Worm (Caenorhabditis elegans) whole organism, L1 larva: ENCODE results near the gene bnc-1.

Source experiments
- C16A3.4 ChIP-seq: fragments of 150-350 bp; optimal IDR thresholded peaks from 2 replicates; lab custom pipeline; 2014; ENCODE audit warnings: missing biosample characterization, missing genetic modification characterization
- C34B4.2 ChIP-seq: sonication (generic microtip); optimal IDR thresholded peaks from 2 replicates; lab custom pipeline; 2017; ENCODE audit warnings: mild to moderate bottlenecking, missing genetic modification characterization, missing compliant biosample characterization
- aha-1 ChIP-seq: fragments of 150-350 bp; optimal IDR thresholded peaks from 2 replicates; lab custom pipeline; 2014; ENCODE audit warnings: missing biosample characterization, missing genetic modification characterization
- alr-1 ChIP-seq: fragments of 200-800 bp; sonication (Bioruptor generic); optimal IDR thresholded peaks from 2 replicates; lab custom pipeline; 2018; ENCODE audit warnings: borderline replicate concordance, mild to moderate bottlenecking, missing genetic modification characterization, missing compliant biosample characterization
- blmp-1 ChIP-seq: fragments of 150-350 bp; optimal IDR thresholded peaks from 2 replicates; lab custom pipeline; 2014; ENCODE audit warnings: missing biosample characterization, missing genetic modification characterization
- ceh-82 ChIP-seq, 3 experiments: fragments of 150-350 bp in 1 of 3; sonication (generic microtip) in 2 of 3; optimal IDR thresholded peaks; 2 replicates each; lab custom pipeline; 2014 to 2017; ENCODE audit warnings: missing biosample characterization in 3 of 3, missing genetic modification characterization in 3 of 3
- ceh-90 ChIP-seq: sonication (generic microtip); optimal IDR thresholded peaks from 2 replicates; lab custom pipeline; 2016; ENCODE audit warnings: missing genetic modification characterization, missing compliant biosample characterization
- dpl-1 ChIP-seq, 3 experiments: fragments of 150-350 bp in 2 of 3; sonication (generic microtip) in 1 of 3; optimal IDR thresholded peaks; 2 replicates each; lab custom pipeline; 2014 to 2017; ENCODE audit warnings: missing biosample characterization in 3 of 3, missing genetic modification characterization in 3 of 3, missing genetic modification reagents in 3 of 3
- efl-1 ChIP-seq, 4 experiments: fragments of 150-350 bp; optimal IDR thresholded peaks in 3 of 4; peaks in 1 of 4; 1 replicate in 1 of 4; 2 replicates in 3 of 4; lab custom pipeline; 2014; ENCODE audit warnings: missing biosample characterization in 2 of 4, missing genetic modification characterization in 2 of 4, missing genetic modification reagents in 2 of 4
- egl-13 ChIP-seq: sonication (generic microtip); optimal IDR thresholded peaks from 2 replicates; lab custom pipeline; 2016; ENCODE audit warnings: missing genotype, missing genetic modification reagents, missing genetic modification characterization, missing compliant biosample characterization
- egl-27 ChIP-seq, 2 experiments: fragments of 150-350 bp in 1 of 2; sonication (generic microtip); optimal IDR thresholded peaks; 3 replicates each; lab custom pipeline; 2017 to 2018; ENCODE audit warnings: missing biosample characterization in 2 of 2, missing genetic modification characterization in 2 of 2, missing genetic modification reagents in 2 of 2
- ets-5 ChIP-seq: fragments of 200-800 bp; sonication (Bioruptor generic); IDR thresholded peaks from 2 replicates; pipeline ENCODE4 v1.3.6; 2022; ENCODE audit warnings: missing genetic modification characterization, missing compliant biosample characterization
- fkh-8 ChIP-seq: sonication (generic microtip); optimal IDR thresholded peaks from 2 replicates; lab custom pipeline; 2016; ENCODE audit warnings: mild to moderate bottlenecking, missing genetic modification characterization, missing compliant biosample characterization
- hpl-2 ChIP-seq: fragments of 150-350 bp; optimal IDR thresholded peaks from 2 replicates; lab custom pipeline; 2014; ENCODE audit warnings: missing biosample characterization, missing genetic modification reagents, missing genetic modification characterization
- irx-1 ChIP-seq: sonication (generic microtip); optimal IDR thresholded peaks from 2 replicates; lab custom pipeline; 2016; ENCODE audit warnings: missing genetic modification characterization, missing compliant biosample characterization
- lin-14 ChIP-seq: fragments of 200-800 bp; sonication (Bioruptor generic); optimal IDR thresholded peaks from 2 replicates; lab custom pipeline; 2018; ENCODE audit warnings: mild to moderate bottlenecking, missing genetic modification characterization, moderate library complexity, missing compliant biosample characterization
- lin-35 ChIP-seq, 2 experiments: fragments of 150-350 bp; optimal IDR thresholded peaks; 2 replicates each; lab custom pipeline; 2014; ENCODE audit warnings: missing biosample characterization in 2 of 2, missing genetic modification characterization in 2 of 2, missing genetic modification reagents in 2 of 2
- lsy-2 ChIP-seq, 2 experiments: fragments of 150-350 bp; optimal IDR thresholded peaks; 2 replicates each; lab custom pipeline; 2014; ENCODE audit warnings: missing biosample characterization in 2 of 2, missing genetic modification characterization in 2 of 2
- mab-9 ChIP-seq: fragments of 200-800 bp; sonication (Bioruptor generic); IDR thresholded peaks from 2 replicates; pipeline ENCODE4 v1.3.6; 2022; ENCODE audit warnings: missing genetic modification reagents, missing genetic modification characterization, missing compliant biosample characterization
- mdl-1 ChIP-seq, 2 experiments: fragments of 150-350 bp; optimal IDR thresholded peaks; 2 replicates each; lab custom pipeline; 2014 to 2017; ENCODE audit warnings: missing biosample characterization in 2 of 2, missing genetic modification characterization in 2 of 2, inconsistent platforms in 1 of 2
- mef-2 ChIP-seq: fragments of 150-350 bp; optimal IDR thresholded peaks from 2 replicates; lab custom pipeline; 2014; ENCODE audit warnings: missing biosample characterization, missing genetic modification characterization
- mep-1 ChIP-seq: fragments of 150-350 bp; optimal IDR thresholded peaks from 2 replicates; lab custom pipeline; 2014; ENCODE audit warnings: missing biosample characterization, missing genetic modification characterization
- nhr-11 ChIP-seq: fragments of 150-350 bp; optimal IDR thresholded peaks from 2 replicates; lab custom pipeline; 2014; ENCODE audit warnings: missing biosample characterization, missing genetic modification characterization
- nhr-12 ChIP-seq: sonication (generic microtip); optimal IDR thresholded peaks from 2 replicates; lab custom pipeline; 2017; ENCODE audit warnings: missing biosample characterization, missing genetic modification characterization
- nhr-19 ChIP-seq: fragments of 200-800 bp; sonication (Bioruptor generic); conservative IDR thresholded peaks from 2 replicates; pipeline ENCODE4 v1.3.6; 2022; ENCODE audit warnings: missing genetic modification characterization, missing compliant biosample characterization
- nhr-28 ChIP-seq: fragments of 150-350 bp; optimal IDR thresholded peaks from 2 replicates; lab custom pipeline; 2014; ENCODE audit warnings: missing biosample characterization, missing genetic modification characterization
- nhr-71 ChIP-seq: sonication (generic microtip); optimal IDR thresholded peaks from 2 replicates; lab custom pipeline; 2016; ENCODE audit warnings: mild to moderate bottlenecking, missing genetic modification characterization, moderate library complexity, missing compliant biosample characterization
- nhr-84 ChIP-seq: sonication (generic microtip); optimal IDR thresholded peaks from 2 replicates; lab custom pipeline; 2017; ENCODE audit warnings: missing biosample characterization, missing genetic modification characterization
- nhr-85 ChIP-seq: sonication (generic microtip); peaks from one replicate; lab custom pipeline; 2016; ENCODE audit warnings: missing genetic modification characterization, inconsistent platforms, missing compliant biosample characterization
- pag-3 ChIP-seq: sonication (generic microtip); optimal IDR thresholded peaks from 2 replicates; lab custom pipeline; 2017; ENCODE audit warnings: missing genetic modification characterization, mild to moderate bottlenecking, missing compliant biosample characterization, antibody characterized with exemption, borderline replicate concordance; ENCODE audit not compliant: insufficient read depth
- pax-3 ChIP-seq: fragments of 200-800 bp; sonication (Bioruptor generic); optimal IDR thresholded peaks from 2 replicates; lab custom pipeline; 2018; ENCODE audit warnings: mild to moderate bottlenecking, missing genetic modification characterization, moderate library complexity, missing compliant biosample characterization
- skn-1 ChIP-seq: fragments of 150-350 bp; optimal IDR thresholded peaks from 2 replicates; lab custom pipeline; 2014; ENCODE audit warnings: missing biosample characterization, missing genetic modification characterization
- snu-23 ChIP-seq: sonication (generic microtip); optimal IDR thresholded peaks from 2 replicates; lab custom pipeline; 2016; ENCODE audit warnings: missing genetic modification characterization, missing compliant biosample characterization
- sup-37 ChIP-seq: fragments of 200-800 bp; sonication (Bioruptor generic); optimal IDR thresholded peaks from 2 replicates; lab custom pipeline; 2018; ENCODE audit warnings: mild to moderate bottlenecking, missing genetic modification characterization, missing compliant biosample characterization
- tlp-1 ChIP-seq: fragments of 150-350 bp; optimal IDR thresholded peaks from 2 replicates; lab custom pipeline; 2014; ENCODE audit warnings: missing biosample characterization, missing genetic modification characterization
- zip-4 ChIP-seq: fragments of 200-800 bp; sonication (Bioruptor generic); optimal IDR thresholded peaks from 2 replicates; lab custom pipeline; 2018; ENCODE audit warnings: mild to moderate bottlenecking, missing genetic modification characterization, moderate library complexity, missing compliant biosample characterization

The bnc-1 gene

DNA sequence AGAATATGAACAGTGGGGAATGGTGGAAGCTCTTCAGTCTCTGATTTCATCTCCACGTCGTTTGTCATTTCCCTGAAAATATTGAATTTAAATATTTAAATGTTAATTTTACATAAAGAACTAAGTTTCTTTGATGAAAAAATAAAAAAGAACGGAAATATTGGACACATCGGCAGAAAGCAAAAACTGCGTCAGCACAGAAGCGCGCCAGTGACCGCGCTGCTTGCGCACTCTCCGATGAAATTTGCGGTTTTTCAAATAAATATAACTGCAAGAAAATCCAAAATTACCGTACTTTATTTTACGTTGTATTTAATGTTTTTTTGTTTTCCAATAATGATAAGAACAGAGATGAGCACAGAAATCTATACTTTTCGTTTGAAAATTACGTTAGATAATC is 14.7 kb upstream of the bnc-1 start, which contains the start of the genes srpa-68 and srh-16 (continued):
- TF ChIP-seq pag-3 (tag; lab: Kevin White, UChicago) (no peak), egl-27 (tag; optimal IDR thresholded peaks at IDR 0.05; lab: Kevin White, UChicago) (no peak), irx-1 (tag; lab: Kevin White, UChicago) (peak; percentile 90), lin-14 (GFP tag; lab: Kevin White, UChicago) (peak; percentile 89), hpl-2 (GFP tag; lab: Kevin White, UChicago) (peak; percentile 52), pax-3 (tag; lab: Kevin White, UChicago) (peak; percentile 91)

DNA sequence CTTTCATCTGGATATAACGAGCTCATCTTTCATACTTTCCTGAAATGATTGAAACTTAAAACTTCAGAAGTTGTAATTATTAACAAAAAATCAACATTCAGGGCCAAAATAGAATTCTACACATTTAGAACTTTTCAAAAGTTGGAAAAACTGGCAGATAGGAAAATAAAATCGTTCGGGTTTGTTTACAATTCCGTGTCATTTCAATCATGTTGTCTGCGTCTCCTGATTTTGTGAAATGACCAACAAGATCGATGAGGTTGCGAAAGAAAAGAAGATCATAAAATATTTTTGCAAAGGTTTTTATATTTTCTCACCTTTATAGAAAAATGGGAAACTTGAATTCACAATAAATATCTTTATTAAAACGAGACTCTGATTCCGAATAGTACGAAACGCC is 11.7 kb upstream of the bnc-1 start, which contains the start of gene rskd-1:
Gene rskd-1 (minus strand): TSS at position 39 of the 400 bp plus-strand sequence.
- peak; percentile 39 for TF ChIP-seq C16A3.4 (tag; lab: Kevin White, UChicago)
- no peak for TF ChIP-seq nhr-19 (GFP tag; lab: Robert Waterston, UW)
- TF ChIP-seq lin-35 (GFP tag; optimal IDR thresholded peaks at IDR 0.05; lab: Kevin White, UChicago), result peak in 1 of 2 experiments; percentile 14
- peak; percentile 53 for TF ChIP-seq lin-14 (GFP tag; lab: Kevin White, UChicago)
- TF ChIP-seq mab-9 (GFP tag; lab: Robert Waterston, UW), result no peak
- peak; percentile 6 for TF ChIP-seq skn-1 (tag; lab: Kevin White, UChicago)
- TF ChIP-seq blmp-1 (tag; lab: Kevin White, UChicago), result peak; percentile 36
- TF ChIP-seq zip-4 (GFP tag; lab: Kevin White, UChicago), result no peak
- peak; percentile 29 for TF ChIP-seq snu-23
- no peak for TF ChIP-seq mef-2 (tag; lab: Kevin White, UChicago)
- TF ChIP-seq lsy-2 (tag; optimal IDR thresholded peaks at IDR 0.05; lab: Kevin White, UChicago), result peak in 1 of 2 experiments; percentile 35
- TF ChIP-seq mep-1 (tag; lab: Kevin White, UChicago), result peak; percentile 47
- peak in 2 of 3 experiments; percentile 13 to 28 for TF ChIP-seq dpl-1 (GFP tag; optimal IDR thresholded peaks at IDR 0.05; lab: Kevin White, UChicago)
- TF ChIP-seq efl-1 (optimal IDR thresholded peaks at IDR 0.05; lab: Kevin White, UChicago), result peak in 1 of 2 experiments; percentile 31
- peak; percentile 24 to 76 for TF ChIP-seq efl-1 (GFP tag; optimal IDR thresholded peaks at IDR 0.05 in 1 of 2; lab: Kevin White, UChicago)
- peak; percentile 6 for TF ChIP-seq nhr-71 (tag; lab: Kevin White, UChicago)

DNA sequence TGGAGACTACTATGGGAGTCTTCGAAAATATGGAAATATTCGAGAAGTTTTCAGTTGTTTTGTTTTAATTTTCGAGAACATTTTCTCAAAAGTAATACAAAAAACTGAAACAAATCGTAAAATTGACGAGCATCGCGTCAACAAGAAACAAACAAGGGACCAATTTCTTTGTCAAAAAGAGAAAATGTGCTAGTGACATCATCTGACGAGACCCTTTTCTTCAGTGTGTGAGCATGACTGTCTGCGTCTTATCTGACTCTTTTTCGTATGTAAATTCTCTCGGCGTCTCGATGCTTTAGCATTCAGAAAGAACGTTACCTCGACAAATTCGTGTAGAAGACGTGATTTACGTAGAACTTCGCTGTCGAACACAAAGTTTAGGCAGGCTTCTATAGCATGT is 10.8 kb upstream of the bnc-1 start:
- peak; percentile 67 for TF ChIP-seq lin-14 (GFP tag; lab: Kevin White, UChicago)
- TF ChIP-seq ceh-82 (tag; optimal IDR thresholded peaks at IDR 0.05; lab: Kevin White, UChicago), result peak in 1 of 3 experiments; percentile 13
- TF ChIP-seq C34B4.2 (tag; lab: Kevin White, UChicago), result no peak
- no peak for TF ChIP-seq nhr-85 (tag; lab: Kevin White, UChicago)
- no peak for TF ChIP-seq mdl-1 (tag; optimal IDR thresholded peaks at IDR 0.05; lab: Kevin White, UChicago)
- TF ChIP-seq tlp-1, result no peak
- TF ChIP-seq lin-35 (GFP tag; optimal IDR thresholded peaks at IDR 0.05; lab: Kevin White, UChicago), result peak in 1 of 2 experiments; percentile 2
- TF ChIP-seq nhr-12 (tag; lab: Kevin White, UChicago), result no peak
- no peak for TF ChIP-seq nhr-28
- no peak for TF ChIP-seq ets-5 (GFP tag; lab: Robert Waterston, UW)
- TF ChIP-seq nhr-84 (tag; lab: Kevin White, UChicago), result no peak
- no peak for TF ChIP-seq alr-1 (tag; lab: Kevin White, UChicago)
- TF ChIP-seq fkh-8 (tag; lab: Kevin White, UChicago), result no peak
- TF ChIP-seq egl-13 (tag; lab: Kevin White, UChicago), result no peak
- TF ChIP-seq lsy-2 (tag; optimal IDR thresholded peaks at IDR 0.05; lab: Kevin White, UChicago), result peak in 1 of 2 experiments; percentile 34
- TF ChIP-seq ceh-90 (tag; lab: Kevin White, UChicago), result no peak
- no peak for TF ChIP-seq efl-1 (optimal IDR thresholded peaks at IDR 0.05; lab: Kevin White, UChicago)
- TF ChIP-seq efl-1 (GFP tag; optimal IDR thresholded peaks at IDR 0.05 in 1 of 2; lab: Kevin White, UChicago), result peak in 1 of 2 experiments; percentile 22
- no peak for TF ChIP-seq sup-37
- TF ChIP-seq mef-2 (tag; lab: Kevin White, UChicago), result no peak
- no peak for TF ChIP-seq aha-1
- no peak for TF ChIP-seq nhr-11
